Worm (Caenorhabditis elegans) whole organism, mixed stage, embryonic: ENCODE results near the gene col-90.

Experiments used
- bed-3 ChIP-seq: fragments of 200-800 bp; sonication (Bioruptor generic); optimal IDR thresholded peaks from 3 replicates; lab custom pipeline; 2018; ENCODE audit warnings: mild to moderate bottlenecking, missing genetic modification characterization, moderate library complexity, missing compliant biosample characterization
- blmp-1 ChIP-seq: fragments of 150-350 bp; optimal IDR thresholded peaks from 2 replicates; lab custom pipeline; 2014; ENCODE audit warnings: missing biosample characterization, missing genetic modification characterization
- elt-3 ChIP-seq: fragments of 150-350 bp; optimal IDR thresholded peaks from 2 replicates; lab custom pipeline; 2014; ENCODE audit warnings: missing biosample characterization, missing genetic modification characterization
- flh-1 ChIP-seq: fragments of 200-800 bp; sonication (Bioruptor generic); optimal IDR thresholded peaks from 2 replicates; lab custom pipeline; 2018; ENCODE audit warnings: mild to moderate bottlenecking, missing genetic modification characterization, moderate library complexity, missing compliant biosample characterization
- lin-13 ChIP-seq: fragments of 150-350 bp; optimal IDR thresholded peaks from 2 replicates; lab custom pipeline; 2014; ENCODE audit warnings: missing biosample characterization, missing genetic modification characterization
- nhr-12 ChIP-seq: fragments of 150-350 bp; optimal IDR thresholded peaks from 2 replicates; lab custom pipeline; 2014; ENCODE audit warnings: missing biosample characterization, missing genetic modification characterization
- nhr-2 ChIP-seq: fragments of 150-350 bp; optimal IDR thresholded peaks from 2 replicates; lab custom pipeline; 2014; ENCODE audit warnings: missing biosample characterization, missing genetic modification characterization
- nhr-237 ChIP-seq: fragments of 150-350 bp; optimal IDR thresholded peaks from 2 replicates; lab custom pipeline; 2014; ENCODE audit warnings: missing biosample characterization, missing genetic modification characterization
- pha-4 ChIP-seq: fragments of 150-350 bp; optimal IDR thresholded peaks from 2 replicates; lab custom pipeline; 2018; ENCODE audit warnings: missing biosample characterization, missing genetic modification reagents, missing genetic modification characterization
- sem-2 ChIP-seq: fragments of 200-800 bp; sonication (Bioruptor generic); optimal IDR thresholded peaks from 2 replicates; lab custom pipeline; 2018; ENCODE audit warnings: mild to moderate bottlenecking, missing genetic modification characterization, missing compliant biosample characterization
- snpc-4 ChIP-seq: fragments of 150-350 bp; optimal IDR thresholded peaks from 2 replicates; lab custom pipeline; 2014; ENCODE audit warnings: missing biosample characterization, missing genetic modification characterization
- sptf-1 ChIP-seq: sonication (generic microtip); optimal IDR thresholded peaks from 2 replicates; lab custom pipeline; 2017; ENCODE audit warnings: mild to moderate bottlenecking, missing genetic modification characterization, moderate library complexity, missing compliant biosample characterization
- tbx-8 ChIP-seq: fragments of 200-800 bp; sonication (Bioruptor generic); optimal IDR thresholded peaks from 2 replicates; lab custom pipeline; 2018; ENCODE audit warnings: mild to moderate bottlenecking, missing genetic modification characterization, moderate library complexity, missing compliant biosample characterization
- ztf-11 ChIP-seq: fragments of 150-350 bp; optimal IDR thresholded peaks from 2 replicates; lab custom pipeline; 2014; ENCODE audit warnings: missing biosample characterization, missing genetic modification characterization

ce11 chrIII:7903427-7903826 is 45.2 kb upstream of the col-90 start:
- TF ChIP-seq nhr-12 (tag; lab: Kevin White, UChicago), result no peak
- TF ChIP-seq nhr-237, result no peak
- TF ChIP-seq ztf-11 (tag; lab: Kevin White, UChicago), result no peak
- TF ChIP-seq nhr-2 (tag; lab: Kevin White, UChicago), result no peak
- TF ChIP-seq flh-1 (GFP tag; lab: Kevin White, UChicago), result no peak
- no peak for TF ChIP-seq tbx-8
- TF ChIP-seq blmp-1 (tag; lab: Kevin White, UChicago), result no peak
- no peak for TF ChIP-seq sem-2 (GFP tag; lab: Kevin White, UChicago)
- TF ChIP-seq bed-3 (GFP tag; lab: Kevin White, UChicago), result no peak
- no peak for TF ChIP-seq pha-4 (tag; lab: Kevin White, UChicago)
- TF ChIP-seq snpc-4, result no peak
- no peak for TF ChIP-seq elt-3
- no peak for TF ChIP-seq sptf-1
- no peak for TF ChIP-seq lin-13 (tag; lab: Kevin White, UChicago)
